Fruit fly (Drosophila melanogaster): ENCODE measurements around the gene gzl.

The gzl gene

DNA sequence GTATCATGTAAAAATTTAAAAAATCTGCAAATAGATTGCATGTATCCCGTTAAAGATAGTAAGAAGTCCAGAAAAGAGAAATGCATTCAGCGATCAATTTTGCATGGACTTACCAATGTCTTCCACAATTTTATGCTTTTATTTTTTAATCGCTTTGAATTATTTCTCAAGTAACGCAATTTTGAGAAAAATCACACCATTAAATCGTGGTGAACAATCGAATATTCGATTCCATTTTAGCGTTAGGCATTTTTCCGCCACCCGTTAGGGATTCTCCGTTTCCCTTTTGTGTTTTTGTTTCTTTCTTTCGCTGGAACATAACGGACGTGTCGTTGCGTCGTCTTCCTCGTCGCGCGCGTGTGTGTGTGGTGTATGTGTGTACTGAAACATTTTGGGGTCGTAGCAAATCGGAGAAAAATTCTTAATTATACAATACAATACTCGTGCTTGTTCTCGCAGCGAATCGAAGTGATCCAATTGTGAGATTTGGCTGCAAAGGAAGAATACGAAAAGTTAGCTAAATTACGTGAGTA is 23.9 kb downstream of the gzl start, which contains the start of gene gpp (continued):
- TF ChIP-seq dati (GFP tag; IDR thresholded peaks at IDR 0.05) = no peak
- no peak for TF ChIP-seq CG31388 (GFP tag; optimal IDR thresholded peaks at IDR 0.05)
- no peak for TF ChIP-seq lab (GFP tag; optimal IDR thresholded peaks at IDR 0.05)
- no peak for TF ChIP-seq CG3838 (GFP tag; optimal IDR thresholded peaks at IDR 0.05)
- TF ChIP-seq CG12659 (GFP tag; optimal IDR thresholded peaks at IDR 0.05) = peak; percentile 55
- peak; percentile 2 for TF ChIP-seq pfk (GFP tag; optimal IDR thresholded peaks at IDR 0.05)
- no peak for TF ChIP-seq tx (GFP tag; optimal IDR thresholded peaks at IDR 0.05)
- no peak for TF ChIP-seq trh (GFP tag; optimal IDR thresholded peaks at IDR 0.05)
- TF ChIP-seq CG12769 (tag; optimal IDR thresholded peaks at IDR 0.05) = peak; percentile 56
- TF ChIP-seq CG12104 (GFP tag; optimal IDR thresholded peaks at IDR 0.05) = peak; percentile 18
- no peak for TF ChIP-seq Hsf (GFP tag; optimal IDR thresholded peaks at IDR 0.05)
- peak; percentile 52 for TF ChIP-seq odd (GFP tag; optimal IDR thresholded peaks at IDR 0.05)
- no peak for TF ChIP-seq CG2889 (GFP tag; IDR thresholded peaks at IDR 0.05)
- peak; percentile 100 for TF ChIP-seq her (GFP tag; optimal IDR thresholded peaks at IDR 0.05)
- TF ChIP-seq bigmax (GFP tag; optimal IDR thresholded peaks at IDR 0.05) = no peak
- peak; percentile 24 for TF ChIP-seq Fer1 (GFP tag; optimal IDR thresholded peaks at IDR 0.05)
- TF ChIP-seq prd (optimal IDR thresholded peaks at IDR 0.05) = no peak
- TF ChIP-seq prd (GFP tag; IDR thresholded peaks at IDR 0.05) = no peak
- peak; percentile 19 to 92 for TF ChIP-seq Pdp1 (GFP tag; optimal IDR thresholded peaks at IDR 0.05)
- no peak for TF ChIP-seq CG14014 (GFP tag; IDR thresholded peaks at IDR 0.05)
- TF ChIP-seq NFAT (GFP tag; IDR thresholded peaks at IDR 0.05) = no peak
- TF ChIP-seq Ravus (GFP tag; IDR thresholded peaks at IDR 0.05) = no peak
- peak; percentile 14 for TF ChIP-seq CG12071 (GFP tag; optimal IDR thresholded peaks at IDR 0.05)
- TF ChIP-seq CG1603 (tag; optimal IDR thresholded peaks at IDR 0.05) = peak; percentile 48
- no peak for TF ChIP-seq nerfin-2 (GFP tag; IDR thresholded peaks at IDR 0.05; ENCODE audit: partially characterized antibody)
- no peak for TF ChIP-seq stwl (tag; optimal IDR thresholded peaks at IDR 0.05)
- TF ChIP-seq B-H2 (GFP tag; optimal IDR thresholded peaks at IDR 0.05) = no peak
- TF ChIP-seq Jarid2 (GFP tag; optimal IDR thresholded peaks at IDR 0.05) = peak; percentile 92
- TF ChIP-seq Myb (GFP tag; optimal IDR thresholded peaks at IDR 0.05) = peak; percentile 50
- peak; percentile 58 for TF ChIP-seq nom (GFP tag; optimal IDR thresholded peaks at IDR 0.05)
- TF ChIP-seq CG8089 (GFP tag; optimal IDR thresholded peaks at IDR 0.05) = no peak
- no peak for TF ChIP-seq toy (GFP tag; IDR thresholded peaks at IDR 0.05)
- TF ChIP-seq CG17361 (GFP tag; IDR thresholded peaks at IDR 0.05) = no peak
- TF ChIP-seq CG11504 (tag; optimal IDR thresholded peaks at IDR 0.05) = peak; percentile 0
- TF ChIP-seq Abd-B (GFP tag; optimal IDR thresholded peaks at IDR 0.05) = peak; percentile 40
- TF ChIP-seq CTCF (GFP tag; optimal IDR thresholded peaks at IDR 0.05) = peak; percentile 29
- TF ChIP-seq CG11398 (GFP tag; optimal IDR thresholded peaks at IDR 0.05) = no peak
- TF ChIP-seq CkIIα-i1 (GFP tag; IDR thresholded peaks at IDR 0.05) = no peak
- TF ChIP-seq CG9437 (GFP tag; optimal IDR thresholded peaks at IDR 0.05) = peak; percentile 23
- TF ChIP-seq CG3995 (GFP tag; optimal IDR thresholded peaks at IDR 0.05) = peak; percentile 97
- peak; percentile 97 for TF ChIP-seq gfzf (GFP tag; optimal IDR thresholded peaks at IDR 0.05)
- TF ChIP-seq ash1 (GFP tag; optimal IDR thresholded peaks at IDR 0.05) = peak; percentile 20
- peak; percentile 43 for TF ChIP-seq caup (GFP tag; optimal IDR thresholded peaks at IDR 0.05; ENCODE audit: severe bottlenecking)
- no peak for TF ChIP-seq corto (GFP tag; optimal IDR thresholded peaks at IDR 0.05)
- no peak for TF ChIP-seq CG7963 (GFP tag; IDR thresholded peaks at IDR 0.05; ENCODE audit: partially characterized antibody)
- TF ChIP-seq CG7987 (GFP tag; optimal IDR thresholded peaks at IDR 0.05) = peak; percentile 50
- TF ChIP-seq CG17186 (GFP tag; optimal IDR thresholded peaks at IDR 0.05) = peak; percentile 34
- no peak for TF ChIP-seq Xrp1 (GFP tag; IDR thresholded peaks at IDR 0.05)
- TF ChIP-seq CG4328 (GFP tag; optimal IDR thresholded peaks at IDR 0.05) = no peak
- TF ChIP-seq CG4730 (GFP tag; IDR thresholded peaks at IDR 0.05) = no peak
- TF ChIP-seq mirr (GFP tag; optimal IDR thresholded peaks at IDR 0.05) = peak; percentile 47
